Fruit fly (Drosophila melanogaster) Kc167 (cell line): ENCODE data around the gene CG14892.

Source experiments
- Myc ChIP-seq: fragments of >200 bp; optimal IDR thresholded peaks from 2 replicates; lab custom pipeline; 2017; ENCODE audit warnings: missing external identifiers
- Sin3A ChIP-seq: fragments of >200 bp; optimal IDR thresholded peaks from 2 replicates; lab custom pipeline; 2018; ENCODE audit warnings: missing external identifiers
- psq ChIP-seq: fragments of >200 bp; optimal IDR thresholded peaks from 2 replicates; lab custom pipeline; 2017; ENCODE audit warnings: missing external identifiers
- ttk ChIP-seq: sonication (Bioruptor generic); optimal IDR thresholded peaks from 2 replicates; lab custom pipeline; 2017; ENCODE audit warnings: missing external identifiers

DNA sequence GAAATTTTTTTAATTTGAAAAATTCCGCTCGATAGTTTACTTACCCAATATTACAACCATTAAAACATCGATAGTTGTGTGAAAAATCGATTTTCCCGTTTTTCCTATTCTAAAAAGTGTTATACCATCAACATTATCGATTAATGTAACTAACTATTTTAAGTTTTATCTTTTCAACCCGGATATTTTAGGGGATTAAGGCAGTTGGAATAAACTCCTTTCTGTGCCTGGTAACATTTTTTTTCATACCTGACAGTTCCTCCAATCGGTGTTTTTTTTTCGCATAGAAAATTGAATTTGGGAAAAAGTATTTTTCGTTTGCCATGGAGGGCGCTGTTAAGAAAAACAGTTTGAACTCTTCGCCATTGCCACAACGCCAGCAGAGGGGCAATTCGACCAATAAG, 45.8 kb downstream of the CG14892 start, which contains the start of gene nonA-l:
- no peak for TF ChIP-seq Sin3A (lab: Kevin White, UChicago)
- TF ChIP-seq ttk (lab: Kevin White, UChicago): no peak
- no peak for TF ChIP-seq psq
- TF ChIP-seq Myc: no peak
